Worm (Caenorhabditis elegans) whole organism, late embryonic: ENCODE data around the gene K03B4.2.

Experiments used
- nhr-11 ChIP-seq: fragments of 150-350 bp; optimal IDR thresholded peaks from 2 replicates; lab custom pipeline; 2014; ENCODE audit warnings: missing biosample characterization, missing genetic modification characterization
- pax-1 ChIP-seq: fragments of 150-350 bp; optimal IDR thresholded peaks from 2 replicates; lab custom pipeline; 2014; ENCODE audit warnings: missing biosample characterization, missing genetic modification characterization
- pha-4 ChIP-seq: fragments of 150-350 bp; optimal IDR thresholded peaks from 2 replicates; lab custom pipeline; 2018; ENCODE audit warnings: missing biosample characterization, missing genetic modification reagents, missing genetic modification characterization
- pros-1 ChIP-seq: fragments of 150-350 bp; optimal IDR thresholded peaks from 2 replicates; lab custom pipeline; 2014; ENCODE audit warnings: missing biosample characterization, missing genetic modification reagents, missing genetic modification characterization
- tbx-2 ChIP-seq: sonication (generic microtip); optimal IDR thresholded peaks from 2 replicates; lab custom pipeline; 2016; ENCODE audit warnings: missing genetic modification characterization, missing compliant biosample characterization
- unc-42 ChIP-seq: sonication (generic microtip); optimal IDR thresholded peaks from 2 replicates; lab custom pipeline; 2016; ENCODE audit warnings: missing genotype, missing genetic modification characterization, missing compliant biosample characterization

DNA sequence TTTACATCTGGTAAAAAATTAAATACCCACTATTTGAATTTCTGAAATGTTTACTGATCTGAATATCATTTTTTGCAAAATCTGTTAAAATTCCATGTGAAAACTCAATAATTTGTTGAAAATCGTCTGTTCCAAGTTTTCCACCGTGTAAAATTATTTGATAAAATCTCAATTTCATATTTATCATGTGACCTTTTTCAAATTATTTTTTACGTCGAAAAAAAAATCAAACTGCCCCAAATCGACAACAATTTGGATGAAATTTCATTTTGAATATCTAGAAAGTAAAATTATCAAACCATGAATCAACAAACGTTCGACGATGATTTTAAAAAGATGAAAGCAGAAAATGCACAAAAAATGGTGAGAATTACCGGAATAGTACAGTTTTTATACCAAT, 32.6 kb upstream of the K03B4.2 start, which contains the start of gene F41F3.9:
- TF ChIP-seq unc-42 (tag; lab: Kevin White, UChicago) (no peak), nhr-11 (tag; lab: Kevin White, UChicago) (no peak), pha-4 (tag; lab: Kevin White, UChicago) (no peak), tbx-2 (tag; lab: Kevin White, UChicago) (no peak), pax-1 (tag; lab: Kevin White, UChicago) (no peak), pros-1 (tag; lab: Kevin White, UChicago) (no peak)
